Fruit fly (Drosophila melanogaster) whole organism, pupa: Measurements from ENCODE around the gene CG32391.

Experiments
- CG10348 ChIP-seq: fragments of 200-800 bp; sonication (Bioruptor generic); IDR thresholded peaks from 2 replicates; pipeline ENCODE4 v1.3.6; 2022; ENCODE audit warnings: missing biosample characterization, missing genetic modification characterization
- CG12605 ChIP-seq: fragments of 200-800 bp; sonication (Bioruptor generic); IDR thresholded peaks from 2 replicates; pipeline ENCODE4 v1.3.6; 2022; ENCODE audit warnings: missing biosample characterization, missing genetic modification characterization
- CG13204 ChIP-seq: fragments of 200-800 bp; sonication (Bioruptor generic); optimal IDR thresholded peaks from 2 replicates; lab custom pipeline; 2018; ENCODE audit warnings: missing biosample characterization, mild to moderate bottlenecking, missing genetic modification characterization, moderate library complexity
- CG14655 ChIP-seq: fragments of 200-800 bp; sonication (Bioruptor generic); optimal IDR thresholded peaks from 3 replicates; lab custom pipeline; 2017; ENCODE audit warnings: mild to moderate bottlenecking, missing biosample characterization, missing genetic modification reagents, missing genetic modification characterization
- CG15710 ChIP-seq: fragments of 200-800 bp; sonication (Bioruptor generic); optimal IDR thresholded peaks from 2 replicates; lab custom pipeline; 2018; ENCODE audit warnings: missing biosample characterization, mild to moderate bottlenecking, missing genetic modification characterization, moderate library complexity
- CG17806 ChIP-seq: fragments of 200-800 bp; sonication (Bioruptor generic); optimal IDR thresholded peaks from 2 replicates; lab custom pipeline; 2018; ENCODE audit warnings: missing biosample characterization, mild to moderate bottlenecking, missing genetic modification characterization, moderate library complexity
- CG32121 ChIP-seq: fragments of 200-800 bp; sonication (Bioruptor generic); IDR thresholded peaks from 2 replicates; pipeline ENCODE4 v1.3.6; 2022; ENCODE audit warnings: missing biosample characterization, missing genetic modification characterization
- CG34367 ChIP-seq: fragments of 200-800 bp; sonication (Bioruptor generic); optimal IDR thresholded peaks from 2 replicates; lab custom pipeline; 2018; ENCODE audit warnings: missing biosample characterization, mild to moderate bottlenecking, missing genetic modification characterization
- CG4496 ChIP-seq: fragments of 200-800 bp; sonication (Bioruptor generic); IDR thresholded peaks from 3 replicates; pipeline ENCODE4 v1.3.6; 2022; ENCODE audit warnings: missing biosample characterization, missing genetic modification characterization
- CG8159 ChIP-seq: fragments of 200-800 bp; sonication (Bioruptor generic); optimal IDR thresholded peaks from 3 replicates; lab custom pipeline; 2018; ENCODE audit warnings: missing biosample characterization, mild to moderate bottlenecking, missing genetic modification characterization, moderate library complexity
- CG8301 ChIP-seq: fragments of 200-800 bp; sonication (Bioruptor generic); optimal IDR thresholded peaks from 2 replicates; lab custom pipeline; 2018; ENCODE audit warnings: missing biosample characterization, mild to moderate bottlenecking, missing genetic modification characterization
- CG9948 ChIP-seq: fragments of 200-800 bp; sonication (Bioruptor generic); optimal IDR thresholded peaks from 2 replicates; lab custom pipeline; 2018; ENCODE audit warnings: missing biosample characterization, mild to moderate bottlenecking, missing genetic modification characterization, moderate library complexity
- D1 ChIP-seq: fragments of 200-800 bp; sonication (Bioruptor generic); optimal IDR thresholded peaks from 2 replicates; lab custom pipeline; 2018; ENCODE audit warnings: missing biosample characterization, mild to moderate bottlenecking, missing genetic modification characterization, moderate library complexity
- EcR ChIP-seq: fragments of 200-800 bp; sonication (Bioruptor generic); optimal IDR thresholded peaks from 3 replicates; lab custom pipeline; 2019; ENCODE audit warnings: missing biosample characterization, missing genetic modification characterization, mild to moderate bottlenecking, moderate library complexity, missing genetic modification reagents
- Ets98B ChIP-seq: fragments of 200-800 bp; sonication (Bioruptor generic); IDR thresholded peaks from 2 replicates; pipeline ENCODE4 v1.3.6; 2022; ENCODE audit warnings: missing biosample characterization, missing genetic modification characterization
- Pif1A ChIP-seq: fragments of 200-800 bp; sonication (Bioruptor generic); optimal IDR thresholded peaks from 3 replicates; lab custom pipeline; 2016; ENCODE audit warnings: missing biosample characterization, missing genetic modification characterization
- Pif1B ChIP-seq: fragments of 200-800 bp; sonication (Bioruptor generic); optimal IDR thresholded peaks from 3 replicates; lab custom pipeline; 2016; ENCODE audit warnings: missing biosample characterization, missing genetic modification characterization
- Snoo ChIP-seq: fragments of 200-800 bp; sonication (Bioruptor generic); optimal IDR thresholded peaks from 3 replicates; lab custom pipeline; 2017; ENCODE audit warnings: missing biosample characterization, mild to moderate bottlenecking, missing genetic modification characterization, inconsistent platforms
- fd96Ca ChIP-seq: fragments of 200-800 bp; sonication (Bioruptor generic); IDR thresholded peaks from 3 replicates; pipeline ENCODE4 v1.3.6; 2022; ENCODE audit warnings: missing biosample characterization, missing genetic modification characterization
- gl ChIP-seq: fragments of 200-800 bp; sonication (Bioruptor generic); optimal IDR thresholded peaks from 2 replicates; lab custom pipeline; 2018; ENCODE audit warnings: missing biosample characterization, mild to moderate bottlenecking, missing genetic modification characterization
- rn ChIP-seq: fragments of 200-800 bp; sonication (Bioruptor generic); IDR thresholded peaks from 2 replicates; pipeline ENCODE4 v1.3.6; 2022; ENCODE audit warnings: missing biosample characterization, missing genetic modification characterization

Gene CG32391

DNA sequence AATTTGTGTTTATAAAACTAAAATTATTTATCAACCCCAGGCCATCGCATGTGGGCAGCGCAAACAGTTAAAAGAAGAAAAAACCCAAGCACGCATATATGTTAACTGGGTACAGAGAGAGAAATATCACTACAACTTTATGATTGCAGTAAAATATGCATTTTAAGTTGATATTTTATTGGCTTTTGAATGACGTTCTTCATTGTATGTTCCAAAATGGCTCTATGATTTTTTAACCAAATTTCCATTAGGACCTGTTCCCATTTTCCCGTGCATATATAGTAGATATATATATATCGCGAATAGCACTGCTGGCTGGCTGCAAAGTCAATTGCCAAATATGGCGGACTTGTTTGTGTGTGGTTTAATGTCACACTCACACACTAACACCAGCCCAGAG, 27.5 kb upstream of the CG32391 start:
- peak; percentile 7 for TF ChIP-seq Pif1B (GFP tag; lab: Kevin White, UChicago)
- TF ChIP-seq EcR (GFP tag; lab: Kevin White, UChicago) = no peak
- TF ChIP-seq CG12605 (GFP tag; lab: Robert Waterston, UW) = no peak
- TF ChIP-seq rn (GFP tag; lab: Robert Waterston, UW) = 0 out of 2 replicates have a peak, but pooled peaks have one; percentile 15
- no peak for TF ChIP-seq CG9948
- TF ChIP-seq Pif1A = peak; percentile 20
- TF ChIP-seq CG15710 (tag; lab: Kevin White, UChicago) = no peak
- no peak for TF ChIP-seq CG34367 (tag; lab: Kevin White, UChicago)
- TF ChIP-seq CG4496 (GFP tag; lab: Robert Waterston, UW) = peak; percentile 71; the same call in 2 of the 3 replicates
- no peak for TF ChIP-seq CG8159 (tag; lab: Kevin White, UChicago)
- TF ChIP-seq Ets98B (GFP tag; lab: Robert Waterston, UW) = peak; percentile 74
- TF ChIP-seq CG32121 (GFP tag; lab: Robert Waterston, UW) = peak; percentile 59; the same call in 1 of the 2 replicates
- no peak for TF ChIP-seq CG10348
- no peak for TF ChIP-seq Snoo (tag; lab: Kevin White, UChicago)
- TF ChIP-seq CG8301 (tag; lab: Kevin White, UChicago) = peak; percentile 35
- no peak for TF ChIP-seq CG17806 (tag; lab: Kevin White, UChicago)
- TF ChIP-seq fd96Ca (GFP tag; lab: Robert Waterston, UW) = no peak
- no peak for TF ChIP-seq D1
- no peak for TF ChIP-seq gl
- peak; percentile 23 for TF ChIP-seq CG14655 (GFP tag; lab: Kevin White, UChicago)
- no peak for TF ChIP-seq CG13204 (GFP tag; lab: Kevin White, UChicago)

DNA sequence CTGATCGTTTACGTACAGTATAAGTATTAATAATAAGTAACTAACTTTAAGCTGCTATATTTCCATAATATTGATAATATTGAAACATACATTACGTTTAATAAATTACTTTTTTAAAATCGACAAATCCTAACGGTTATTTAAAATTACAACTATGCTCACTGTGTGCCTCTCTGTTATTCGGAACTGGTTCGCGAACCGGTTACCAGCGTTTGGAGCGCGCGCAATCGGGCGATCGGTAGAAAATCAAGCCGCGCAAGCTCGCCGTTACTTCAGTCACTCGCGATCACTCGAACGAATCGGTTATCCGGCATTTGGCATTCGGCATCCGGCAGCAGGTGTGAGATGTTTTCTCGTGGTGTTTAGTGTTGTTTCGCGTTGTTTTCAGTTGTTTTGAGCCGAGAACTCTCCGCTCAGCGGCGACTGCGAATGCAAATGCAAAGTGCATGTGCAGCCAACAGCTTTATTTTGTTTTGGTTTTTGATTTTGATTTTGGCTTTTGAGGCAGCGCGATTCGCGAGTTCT, 25.6 kb upstream of the CG32391 start, which contains the start of gene form3:
Gene form3 (plus strand): TSS at position 271 of the 525 bp plus-strand sequence.
- TF ChIP-seq fd96Ca (GFP tag; lab: Robert Waterston, UW) (0 out of 3 replicates have a peak, but pooled peaks have one; percentile 9), CG17806 (tag; lab: Kevin White, UChicago) (no peak), CG12605 (GFP tag; lab: Robert Waterston, UW) (no peak), CG10348 (no peak), CG9948 (no peak), Pif1B (GFP tag; lab: Kevin White, UChicago) (no peak), CG32121 (GFP tag; lab: Robert Waterston, UW) (no peak), CG15710 (tag; lab: Kevin White, UChicago) (no peak), rn (GFP tag; lab: Robert Waterston, UW) (no peak), Snoo (tag; lab: Kevin White, UChicago) (no peak), CG34367 (tag; lab: Kevin White, UChicago) (no peak), Pif1A (no peak), CG14655 (GFP tag; lab: Kevin White, UChicago) (no peak), CG8301 (tag; lab: Kevin White, UChicago) (no peak), EcR (GFP tag; lab: Kevin White, UChicago) (no peak), Ets98B (GFP tag; lab: Robert Waterston, UW) (peak; percentile 37; the same call in 1 of the 2 replicates), D1 (no peak), CG8159 (tag; lab: Kevin White, UChicago) (no peak), CG13204 (GFP tag; lab: Kevin White, UChicago) (peak; percentile 9)
- TF ChIP-seq, all 21 proteins: peak for 3

- TF ChIP-seq Snoo (tag; lab: Kevin White, UChicago) (no peak), CG12605 (GFP tag; lab: Robert Waterston, UW) (no peak), fd96Ca (GFP tag; lab: Robert Waterston, UW) (no peak)
These were observed 25.0 kb upstream of the CG32391 start for dm6 chr3L:7094020-7094419.

dm6 chr3L:7092904-7093303, 23.9 kb upstream of the CG32391 start, which contains the start of gene Cpr65Ec:
Gene Cpr65Ec, plus strand, starts transcription at chr3L:7093204.
- TF ChIP-seq CG17806 (tag; lab: Kevin White, UChicago) = no peak
- TF ChIP-seq Ets98B (GFP tag; lab: Robert Waterston, UW) = no peak
- no peak for TF ChIP-seq gl
- TF ChIP-seq Pif1A = no peak

dm6 chr3L:7091331-7091904, 22.4 kb upstream of the CG32391 start:
- TF ChIP-seq CG10348 (no peak), CG34367 (tag; lab: Kevin White, UChicago) (no peak), CG8301 (tag; lab: Kevin White, UChicago) (no peak), CG13204 (GFP tag; lab: Kevin White, UChicago) (no peak), D1 (no peak), CG15710 (tag; lab: Kevin White, UChicago) (no peak), Ets98B (GFP tag; lab: Robert Waterston, UW) (no peak), Pif1B (GFP tag; lab: Kevin White, UChicago) (no peak)

DNA sequence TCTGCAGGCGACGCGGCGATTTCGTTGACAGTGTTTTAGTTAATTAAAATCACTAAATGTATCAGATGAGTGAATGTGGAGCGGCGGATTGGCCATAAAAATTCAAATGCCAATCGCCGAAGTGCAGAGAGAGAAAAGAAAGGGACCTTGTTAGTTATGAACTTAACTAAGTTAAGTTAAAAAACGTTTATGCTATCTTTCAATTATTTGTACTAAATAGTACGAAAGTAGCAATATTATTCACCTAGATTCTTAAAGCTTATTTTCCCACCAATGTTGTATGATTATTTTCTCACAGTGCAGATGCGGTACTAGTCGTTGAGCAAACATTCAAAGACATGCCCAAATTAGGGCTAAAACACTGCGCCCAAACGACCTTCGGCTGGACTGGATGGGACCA, 21.8 kb upstream of the CG32391 start:
- TF ChIP-seq CG32121 (GFP tag; lab: Robert Waterston, UW) (no peak), CG17806 (tag; lab: Kevin White, UChicago) (peak; percentile 47), CG10348 (no peak), gl (no peak), CG8301 (tag; lab: Kevin White, UChicago) (peak; percentile 11), Pif1A (peak; percentile 45), CG9948 (peak; percentile 44), CG34367 (tag; lab: Kevin White, UChicago) (peak; percentile 1), CG15710 (tag; lab: Kevin White, UChicago) (peak; percentile 7), Snoo (tag; lab: Kevin White, UChicago) (peak; percentile 5), CG14655 (GFP tag; lab: Kevin White, UChicago) (peak; percentile 10), CG4496 (GFP tag; lab: Robert Waterston, UW) (peak; percentile 26; the same call in 1 of the 3 replicates), D1 (peak; percentile 28), CG8159 (tag; lab: Kevin White, UChicago) (peak; percentile 55)
